Worm (Caenorhabditis elegans) whole organism, L3 larva: ENCODE results near the gene arrd-10.

Experiments
- R02D3.7 ChIP-seq: fragments of 150-350 bp; optimal IDR thresholded peaks from 2 replicates; lab custom pipeline; 2014; ENCODE audit warnings: missing biosample characterization, missing genetic modification characterization
- ceh-16 ChIP-seq: sonication (generic microtip); optimal IDR thresholded peaks from 2 replicates; lab custom pipeline; 2017; ENCODE audit warnings: missing biosample characterization, missing genetic modification characterization
- daf-12 ChIP-seq: fragments of 150-350 bp; optimal IDR thresholded peaks from 2 replicates; lab custom pipeline; 2014; ENCODE audit warnings: missing biosample characterization, missing genetic modification reagents, missing genetic modification characterization
- pqm-1 ChIP-seq: fragments of 150-350 bp; optimal IDR thresholded peaks from 2 replicates; lab custom pipeline; 2017; ENCODE audit warnings: missing biosample characterization, missing genetic modification characterization, inconsistent platforms
- sea-2 ChIP-seq: fragments of 150-350 bp; sonication (generic microtip); optimal IDR thresholded peaks from 4 replicates; lab custom pipeline; 2014; ENCODE audit warnings: missing biosample characterization, missing genetic modification reagents, missing genetic modification characterization
- snpc-4 ChIP-seq: fragments of 150-350 bp; optimal IDR thresholded peaks from 2 replicates; lab custom pipeline; 2014; ENCODE audit warnings: missing biosample characterization, missing genetic modification characterization
- ztf-4 ChIP-seq: fragments of 150-350 bp; optimal IDR thresholded peaks from 2 replicates; lab custom pipeline; 2014; ENCODE audit warnings: missing biosample characterization, missing genetic modification characterization

DNA sequence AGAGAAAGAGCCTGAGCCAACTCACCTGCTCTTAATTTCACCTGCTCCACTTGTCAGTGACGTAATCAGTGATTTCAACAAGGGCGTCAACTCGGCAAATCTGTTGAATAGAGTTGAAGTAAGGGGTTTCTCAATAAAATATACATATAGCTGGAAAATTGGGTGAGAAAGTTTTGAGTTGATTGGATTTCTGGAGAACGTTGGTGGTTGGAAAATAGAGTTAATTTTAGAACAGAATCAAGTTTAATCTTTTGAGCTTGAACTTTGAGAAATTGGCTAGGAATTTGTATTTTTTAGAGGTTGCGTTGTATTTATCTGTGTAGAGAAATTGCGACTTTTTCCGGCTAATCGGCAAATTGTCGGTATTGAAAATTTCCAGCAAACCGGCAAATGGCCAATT lies 29.7 kb downstream of the arrd-10 start, which contains the start of gene Y38F1A.4:
- TF ChIP-seq sea-2 (GFP tag; lab: Kevin White, UChicago), result no peak
- TF ChIP-seq R02D3.7 (tag; lab: Kevin White, UChicago), result no peak
- TF ChIP-seq ztf-4 (tag; lab: Kevin White, UChicago), result no peak
- TF ChIP-seq ceh-16 (tag; lab: Kevin White, UChicago), result no peak
- no peak for TF ChIP-seq snpc-4 (tag; lab: Kevin White, UChicago)
- no peak for TF ChIP-seq daf-12
- no peak for TF ChIP-seq pqm-1 (tag; lab: Kevin White, UChicago)
